Fruit fly (Drosophila melanogaster) whole organism, adult: ENCODE results near the gene grsm.

ENCODE experiments used
- CG12768 ChIP-seq: fragments of 200-800 bp; sonication (Bioruptor generic); optimal IDR thresholded peaks from 2 replicates; lab custom pipeline; 2017; ENCODE audit warnings: missing biosample characterization, missing genetic modification characterization, mild to moderate bottlenecking, moderate library complexity, missing genetic modification reagents
- CG5204 ChIP-seq: fragments of 200-800 bp; sonication (Bioruptor generic); optimal IDR thresholded peaks from 2 replicates; lab custom pipeline; 2016; ENCODE audit warnings: missing biosample characterization, missing genetic modification characterization
- Clk ChIP-seq: fragments of 200-800 bp; sonication (Bioruptor generic); optimal IDR thresholded peaks from 2 replicates; lab custom pipeline; 2017; ENCODE audit warnings: missing biosample characterization, missing genetic modification characterization
- bab1 ChIP-seq: fragments of 200-800 bp; sonication (Bioruptor generic); optimal IDR thresholded peaks from 3 replicates; lab custom pipeline; 2019; ENCODE audit warnings: missing biosample characterization, mild to moderate bottlenecking, missing genetic modification characterization, moderate library complexity
- ovo ChIP-seq: fragments of 200-800 bp; sonication (Bioruptor generic); optimal IDR thresholded peaks from 2 replicates; lab custom pipeline; 2016; ENCODE audit warnings: missing biosample characterization, missing genetic modification characterization

DNA sequence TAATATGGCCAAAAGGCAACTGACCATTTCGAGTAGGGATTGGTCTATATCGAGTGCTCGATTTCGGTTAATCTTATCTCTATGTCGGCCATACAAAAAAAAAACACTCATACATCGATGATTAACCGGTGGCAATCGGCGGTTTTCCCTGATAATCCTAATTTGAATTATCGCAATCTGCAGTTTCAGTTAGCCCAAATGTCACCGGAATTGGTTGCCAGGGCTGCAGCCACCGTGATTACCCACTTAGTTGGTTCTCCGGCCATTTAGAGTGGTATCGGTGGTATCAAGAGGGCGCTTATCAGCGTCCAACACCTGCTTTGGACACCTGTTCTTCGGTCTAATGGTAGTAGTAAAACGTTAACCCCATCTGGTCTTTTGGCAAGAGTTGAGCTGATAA, 4.6 kb upstream of the grsm start:
- no peak for TF ChIP-seq Clk (GFP tag; lab: Kevin White, UChicago)
- TF ChIP-seq CG12768: no peak
- no peak for TF ChIP-seq ovo (GFP tag; lab: Kevin White, UChicago)
- no peak for TF ChIP-seq bab1 (GFP tag; lab: Kevin White, UChicago)
- TF ChIP-seq CG5204: no peak
